Fruit fly (Drosophila melanogaster) whole organism, embryonic: Measurements from ENCODE around the gene CG7518.

ENCODE experiments used
- CG12071 ChIP-seq: fragments of 200-800 bp; sonication (Bioruptor generic); optimal IDR thresholded peaks from 3 replicates; lab custom pipeline; 2018; ENCODE audit warnings: missing biosample characterization, mild to moderate bottlenecking, missing genetic modification characterization
- CG18764 ChIP-seq: fragments of 200-800 bp; sonication (Bioruptor generic); optimal IDR thresholded peaks from 3 replicates; lab custom pipeline; 2016; ENCODE audit warnings: missing biosample characterization, missing genetic modification characterization
- CG31441 ChIP-seq: fragments of 200-800 bp; sonication (Bioruptor generic); IDR thresholded peaks from 2 replicates; pipeline ENCODE4 v1.3.6; 2022; ENCODE audit warnings: missing biosample characterization, missing genetic modification characterization
- Elba2 ChIP-seq: fragments of 200-800 bp; sonication (Bioruptor generic); optimal IDR thresholded peaks from 3 replicates; lab custom pipeline; 2016; ENCODE audit warnings: missing biosample characterization, missing genetic modification characterization
- dati ChIP-seq: fragments of 200-800 bp; sonication (Bioruptor generic); IDR thresholded peaks from 2 replicates; pipeline ENCODE4 v1.3.6; 2022; ENCODE audit warnings: missing biosample characterization, missing genetic modification characterization
- grn ChIP-seq: fragments of 200-800 bp; sonication (Bioruptor generic); optimal IDR thresholded peaks from 3 replicates; lab custom pipeline; 2017; ENCODE audit warnings: missing biosample characterization, missing genetic modification characterization
- ind ChIP-seq: fragments of 200-800 bp; sonication (Bioruptor generic); optimal IDR thresholded peaks from 3 replicates; lab custom pipeline; 2016; ENCODE audit warnings: missing biosample characterization, missing genetic modification characterization
- run ChIP-seq: fragments of 200-800 bp; sonication (Bioruptor generic); optimal IDR thresholded peaks from 3 replicates; lab custom pipeline; 2018; ENCODE audit warnings: missing biosample characterization, mild to moderate bottlenecking, missing genetic modification characterization

- no peak for TF ChIP-seq Elba2 (GFP tag; lab: Kevin White, UChicago)
- no peak for TF ChIP-seq ind (GFP tag; lab: Kevin White, UChicago)
- TF ChIP-seq CG18764 (GFP tag; lab: Kevin White, UChicago) = no peak
- TF ChIP-seq CG31441 (GFP tag; lab: Robert Waterston, UW) = no peak
- no peak for TF ChIP-seq run (tag; lab: Kevin White, UChicago)
- no peak for TF ChIP-seq grn (GFP tag; lab: Kevin White, UChicago)
- no peak for TF ChIP-seq CG12071
- no peak for TF ChIP-seq dati (GFP tag; lab: Robert Waterston, UW)
These were observed 23.4 kb upstream of the CG7518 start for dm6 chr3R:12974447-12974846.
